Fruit fly (Drosophila melanogaster) Kc167 (cell line): ENCODE measurements around the gene MED11.

Source experiments
- Myc ChIP-seq: fragments of >200 bp; optimal IDR thresholded peaks from 2 replicates; lab custom pipeline; 2017; ENCODE audit warnings: missing external identifiers
- Sin3A ChIP-seq: fragments of >200 bp; optimal IDR thresholded peaks from 2 replicates; lab custom pipeline; 2018; ENCODE audit warnings: missing external identifiers
- h ChIP-seq: fragments of >200 bp; optimal IDR thresholded peaks from 3 replicates; lab custom pipeline; 2018; ENCODE audit warnings: missing external identifiers
- psq ChIP-seq: fragments of >200 bp; optimal IDR thresholded peaks from 2 replicates; lab custom pipeline; 2017; ENCODE audit warnings: missing external identifiers
- ttk ChIP-seq: sonication (Bioruptor generic); optimal IDR thresholded peaks from 2 replicates; lab custom pipeline; 2017; ENCODE audit warnings: missing external identifiers

DNA sequence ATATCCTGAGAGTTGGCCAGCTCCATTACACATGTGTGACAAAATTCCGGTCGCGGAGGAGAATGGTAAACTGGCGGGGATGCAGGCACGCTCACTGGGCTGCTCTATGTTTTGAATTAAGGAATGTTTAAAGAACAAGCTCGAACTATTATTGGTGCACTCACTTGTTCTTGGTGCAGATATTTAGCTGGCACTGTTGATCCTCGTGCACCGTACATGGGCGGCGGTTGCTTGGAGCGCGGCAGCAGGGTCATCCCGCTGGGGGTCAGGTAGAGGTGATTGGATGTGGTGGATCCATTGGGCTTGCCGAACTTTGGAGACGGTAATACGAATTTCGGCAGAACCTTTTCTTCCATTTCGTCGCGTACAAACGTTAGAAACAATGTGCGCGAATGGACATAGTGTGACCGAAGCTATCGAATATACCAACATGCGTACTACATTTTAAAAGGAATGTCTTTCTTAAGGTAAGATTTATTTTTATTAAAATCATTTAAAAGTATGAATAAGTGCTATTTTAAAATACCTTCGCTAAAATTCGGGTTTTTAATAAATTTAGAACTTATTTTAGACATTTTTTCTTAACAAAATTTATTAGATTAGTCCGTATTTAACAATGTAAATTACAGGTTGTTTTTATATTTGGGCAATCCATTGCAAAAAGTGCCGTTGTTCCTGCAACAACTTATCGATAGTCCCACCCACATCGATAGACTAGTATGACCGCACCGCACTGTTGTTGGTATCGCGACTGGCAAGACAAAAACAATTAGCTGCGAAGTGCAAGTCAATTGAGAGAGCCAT, 2.5 kb downstream of the MED11 start, which contains the start of the genes Nufip and Atg3:
- TF ChIP-seq psq (lab: Kevin White, UChicago) (no peak), ttk (lab: Kevin White, UChicago) (no peak), Myc (lab: Kevin White, UChicago) (no peak), Sin3A (no peak), h (lab: Kevin White, UChicago) (no peak)
